Worm (Caenorhabditis elegans) whole organism, mixed stage, embryonic: ENCODE measurements around the gene prdx-6.

Source experiments
- M03D4.4 ChIP-seq: sonication (generic microtip); optimal IDR thresholded peaks from 2 replicates; lab custom pipeline; 2017; ENCODE audit warnings: mild to moderate bottlenecking, missing genetic modification characterization, missing compliant biosample characterization
- bed-3 ChIP-seq: fragments of 200-800 bp; sonication (Bioruptor generic); optimal IDR thresholded peaks from 3 replicates; lab custom pipeline; 2018; ENCODE audit warnings: mild to moderate bottlenecking, missing genetic modification characterization, moderate library complexity, missing compliant biosample characterization
- blmp-1 ChIP-seq: fragments of 150-350 bp; optimal IDR thresholded peaks from 2 replicates; lab custom pipeline; 2014; ENCODE audit warnings: missing biosample characterization, missing genetic modification characterization
- ceh-39 ChIP-seq: fragments of 150-350 bp; optimal IDR thresholded peaks from 2 replicates; lab custom pipeline; 2014; ENCODE audit warnings: missing biosample characterization, missing genetic modification characterization
- ceh-43 ChIP-seq: fragments of 200-800 bp; sonication (Bioruptor generic); optimal IDR thresholded peaks from 2 replicates; lab custom pipeline; 2018; ENCODE audit warnings: mild to moderate bottlenecking, missing genetic modification characterization, moderate library complexity, missing compliant biosample characterization
- cnd-1 ChIP-seq: fragments of 200-800 bp; sonication (Bioruptor generic); optimal IDR thresholded peaks from 2 replicates; lab custom pipeline; 2018; ENCODE audit warnings: mild to moderate bottlenecking, missing genetic modification characterization, missing compliant biosample characterization
- drap-1 ChIP-seq: fragments of 200-800 bp; sonication (Bioruptor generic); optimal IDR thresholded peaks from 3 replicates; lab custom pipeline; 2018; ENCODE audit warnings: mild to moderate bottlenecking, missing genetic modification characterization, missing compliant biosample characterization
- elt-1 ChIP-seq: sonication (generic microtip); optimal IDR thresholded peaks from 2 replicates; lab custom pipeline; 2017; ENCODE audit warnings: missing genetic modification characterization, mild to moderate bottlenecking, missing compliant biosample characterization, antibody characterized with exemption, moderate library complexity, borderline replicate concordance; ENCODE audit not compliant: insufficient read depth
- elt-3 ChIP-seq: fragments of 150-350 bp; optimal IDR thresholded peaks from 2 replicates; lab custom pipeline; 2014; ENCODE audit warnings: missing biosample characterization, missing genetic modification characterization
- flh-1 ChIP-seq: fragments of 200-800 bp; sonication (Bioruptor generic); optimal IDR thresholded peaks from 2 replicates; lab custom pipeline; 2018; ENCODE audit warnings: mild to moderate bottlenecking, missing genetic modification characterization, moderate library complexity, missing compliant biosample characterization
- ham-2 ChIP-seq: fragments of 200-800 bp; sonication (Bioruptor generic); optimal IDR thresholded peaks from 2 replicates; lab custom pipeline; 2018; ENCODE audit warnings: mild to moderate bottlenecking, missing genetic modification characterization, missing compliant biosample characterization
- hlh-1 ChIP-seq: fragments of 150-350 bp; optimal IDR thresholded peaks from 2 replicates; lab custom pipeline; 2014; ENCODE audit warnings: missing biosample characterization, missing genetic modification reagents, missing genetic modification characterization
- lin-13 ChIP-seq: fragments of 150-350 bp; optimal IDR thresholded peaks from 2 replicates; lab custom pipeline; 2014; ENCODE audit warnings: missing biosample characterization, missing genetic modification characterization
- lin-32 ChIP-seq: fragments of 200-800 bp; sonication (Bioruptor generic); optimal IDR thresholded peaks from 2 replicates; lab custom pipeline; 2018; ENCODE audit warnings: mild to moderate bottlenecking, missing genetic modification characterization, missing compliant biosample characterization
- lsy-2 ChIP-seq: fragments of 150-350 bp; optimal IDR thresholded peaks from 2 replicates; lab custom pipeline; 2014; ENCODE audit warnings: missing biosample characterization, missing genetic modification characterization
- mab-5 ChIP-seq: fragments of 150-350 bp; optimal IDR thresholded peaks from 2 replicates; lab custom pipeline; 2014; ENCODE audit warnings: missing biosample characterization, missing genetic modification characterization
- mep-1 ChIP-seq: fragments of 150-350 bp; optimal IDR thresholded peaks from 2 replicates; lab custom pipeline; 2017; ENCODE audit warnings: missing biosample characterization, missing genetic modification reagents, missing genetic modification characterization, inconsistent platforms
- mls-2 ChIP-seq: sonication (generic microtip); optimal IDR thresholded peaks from 2 replicates; lab custom pipeline; 2016; ENCODE audit warnings: mild to moderate bottlenecking, missing genetic modification characterization, moderate library complexity, missing compliant biosample characterization
- nhr-12 ChIP-seq: fragments of 150-350 bp; optimal IDR thresholded peaks from 2 replicates; lab custom pipeline; 2014; ENCODE audit warnings: missing biosample characterization, missing genetic modification characterization
- nhr-2 ChIP-seq: fragments of 150-350 bp; optimal IDR thresholded peaks from 2 replicates; lab custom pipeline; 2014; ENCODE audit warnings: missing biosample characterization, missing genetic modification characterization
- nhr-237 ChIP-seq: fragments of 150-350 bp; optimal IDR thresholded peaks from 2 replicates; lab custom pipeline; 2014; ENCODE audit warnings: missing biosample characterization, missing genetic modification characterization
- nhr-28 ChIP-seq: fragments of 150-350 bp; optimal IDR thresholded peaks from 2 replicates; lab custom pipeline; 2014; ENCODE audit warnings: missing biosample characterization, missing genetic modification characterization
- nhr-76 ChIP-seq: sonication (generic microtip); optimal IDR thresholded peaks from 2 replicates; lab custom pipeline; 2017; ENCODE audit warnings: missing biosample characterization, missing genetic modification characterization
- pha-4 ChIP-seq: fragments of 150-350 bp; optimal IDR thresholded peaks from 2 replicates; lab custom pipeline; 2018; ENCODE audit warnings: missing biosample characterization, missing genetic modification reagents, missing genetic modification characterization
- sem-2 ChIP-seq: fragments of 200-800 bp; sonication (Bioruptor generic); optimal IDR thresholded peaks from 2 replicates; lab custom pipeline; 2018; ENCODE audit warnings: mild to moderate bottlenecking, missing genetic modification characterization, missing compliant biosample characterization
- snpc-4 ChIP-seq: fragments of 150-350 bp; optimal IDR thresholded peaks from 2 replicates; lab custom pipeline; 2014; ENCODE audit warnings: missing biosample characterization, missing genetic modification characterization
- sptf-1 ChIP-seq: sonication (generic microtip); optimal IDR thresholded peaks from 2 replicates; lab custom pipeline; 2017; ENCODE audit warnings: mild to moderate bottlenecking, missing genetic modification characterization, moderate library complexity, missing compliant biosample characterization
- tbx-8 ChIP-seq: fragments of 200-800 bp; sonication (Bioruptor generic); optimal IDR thresholded peaks from 2 replicates; lab custom pipeline; 2018; ENCODE audit warnings: mild to moderate bottlenecking, missing genetic modification characterization, moderate library complexity, missing compliant biosample characterization
- unc-120 ChIP-seq: sonication (generic microtip); optimal IDR thresholded peaks from 2 replicates; lab custom pipeline; 2017; ENCODE audit warnings: missing genetic modification characterization, missing compliant biosample characterization; ENCODE audit not compliant: poor library complexity, severe bottlenecking
- unc-39 ChIP-seq: fragments of 150-350 bp; optimal IDR thresholded peaks from 2 replicates; lab custom pipeline; 2014; ENCODE audit warnings: missing biosample characterization, missing genetic modification characterization
- unc-62 ChIP-seq: fragments of 150-350 bp; optimal IDR thresholded peaks from 2 replicates; lab custom pipeline; 2014; ENCODE audit warnings: missing biosample characterization, missing genetic modification reagents, missing genetic modification characterization
- zip-8 ChIP-seq: fragments of 150-350 bp; optimal IDR thresholded peaks from 2 replicates; lab custom pipeline; 2014; ENCODE audit warnings: missing biosample characterization, missing genetic modification characterization
- ztf-11 ChIP-seq: fragments of 150-350 bp; optimal IDR thresholded peaks from 2 replicates; lab custom pipeline; 2014; ENCODE audit warnings: missing biosample characterization, missing genetic modification characterization

Gene prdx-6

DNA sequence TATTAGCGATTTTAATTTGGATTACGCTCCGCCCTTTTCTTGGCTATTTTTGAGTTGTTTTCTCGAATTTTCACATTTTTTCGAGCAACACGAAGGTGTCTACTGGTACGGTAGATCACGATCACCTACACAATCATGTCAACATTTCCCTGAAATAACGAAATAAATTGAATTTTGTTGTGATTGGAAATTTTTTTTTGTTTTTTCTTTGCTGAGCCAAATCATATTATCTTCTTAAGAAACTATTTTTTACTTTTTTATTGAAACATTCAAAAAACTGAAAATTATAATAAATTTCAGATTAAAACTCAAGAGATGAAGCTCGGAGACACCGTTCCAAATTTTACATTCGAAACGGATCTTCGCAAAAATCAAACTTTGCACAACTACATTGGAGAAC is at the start of gene prdx-6:
prdx-6 (plus strand) TSS at position 301 of the 400 bp plus-strand sequence.
- TF ChIP-seq sem-2 (GFP tag; lab: Kevin White, UChicago) (no peak), M03D4.4 (tag; lab: Kevin White, UChicago) (no peak), tbx-8 (GFP tag; lab: Kevin White, UChicago) (no peak), blmp-1 (tag; lab: Kevin White, UChicago) (no peak), hlh-1 (tag; lab: Kevin White, UChicago) (no peak), elt-3 (tag; lab: Kevin White, UChicago) (no peak), mls-2 (no peak), elt-1 (tag; lab: Kevin White, UChicago) (no peak), lin-32 (GFP tag; lab: Kevin White, UChicago) (no peak)
- TF ChIP-seq, all 35 proteins: peak for 0

DNA sequence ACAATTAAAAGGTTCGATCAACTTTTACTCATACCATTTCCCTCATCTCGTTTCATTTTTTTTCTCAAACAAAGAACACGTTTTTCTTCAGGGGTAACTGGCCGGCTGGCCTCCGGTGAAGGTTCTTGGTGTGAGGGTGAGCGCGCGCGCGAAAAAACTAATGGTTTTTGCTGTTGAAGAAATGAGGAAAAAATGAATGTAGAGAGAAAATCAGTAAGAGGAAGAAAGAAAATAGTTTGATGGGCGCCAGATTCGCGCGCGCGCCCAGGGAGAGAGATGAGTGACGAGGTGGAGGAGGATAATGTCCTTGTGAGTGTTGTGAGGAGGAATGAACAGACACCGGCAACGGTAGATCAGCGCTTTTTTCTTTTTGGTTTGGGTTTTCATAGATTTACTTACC is 47.3 kb upstream of the prdx-6 start:
- TF ChIP-seq pha-4 (tag; lab: Kevin White, UChicago), result no peak
- TF ChIP-seq unc-62 (GFP tag; lab: Kevin White, UChicago), result no peak
- no peak for TF ChIP-seq nhr-12 (tag; lab: Kevin White, UChicago)
- TF ChIP-seq nhr-237 (tag; lab: Kevin White, UChicago), result no peak
- no peak for TF ChIP-seq ham-2
- no peak for TF ChIP-seq bed-3
- no peak for TF ChIP-seq mep-1
- TF ChIP-seq unc-39 (tag; lab: Kevin White, UChicago), result no peak
- no peak for TF ChIP-seq lsy-2 (tag; lab: Kevin White, UChicago)
- no peak for TF ChIP-seq ceh-43 (GFP tag; lab: Kevin White, UChicago)
- TF ChIP-seq elt-1 (tag; lab: Kevin White, UChicago), result no peak
- no peak for TF ChIP-seq mab-5 (tag; lab: Kevin White, UChicago)
- no peak for TF ChIP-seq elt-3 (tag; lab: Kevin White, UChicago)
- TF ChIP-seq hlh-1 (tag; lab: Kevin White, UChicago), result no peak
- TF ChIP-seq flh-1, result no peak
- no peak for TF ChIP-seq lin-13 (tag; lab: Kevin White, UChicago)

DNA sequence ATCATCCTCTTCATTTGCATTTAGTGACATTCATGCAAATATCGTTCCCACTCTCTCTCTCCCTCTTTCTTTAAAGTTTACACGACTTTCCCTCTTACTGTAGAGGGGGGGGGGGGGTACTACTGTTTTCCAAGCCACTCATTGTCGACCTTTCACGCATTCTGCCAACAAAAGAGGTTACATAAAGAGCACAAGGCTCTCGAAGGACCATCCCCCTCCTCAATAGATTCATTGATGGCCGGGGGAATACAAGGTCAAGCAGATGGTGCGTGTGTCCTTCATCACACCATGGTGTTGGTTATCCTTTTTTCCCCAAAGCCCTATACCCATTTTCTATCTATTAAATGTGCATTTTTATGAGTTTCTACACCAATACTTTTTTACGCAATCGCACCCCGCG is 45.4 kb upstream of the prdx-6 start:
- TF ChIP-seq blmp-1 (tag; lab: Kevin White, UChicago), result no peak
- no peak for TF ChIP-seq mep-1
- TF ChIP-seq nhr-12 (tag; lab: Kevin White, UChicago), result no peak
- TF ChIP-seq unc-39 (tag; lab: Kevin White, UChicago), result no peak
- TF ChIP-seq ztf-11 (tag; lab: Kevin White, UChicago), result no peak
- TF ChIP-seq sem-2 (GFP tag; lab: Kevin White, UChicago), result no peak
- no peak for TF ChIP-seq ceh-43 (GFP tag; lab: Kevin White, UChicago)
- no peak for TF ChIP-seq pha-4 (tag; lab: Kevin White, UChicago)
- TF ChIP-seq cnd-1 (tag; lab: Kevin White, UChicago), result peak; percentile 63
- no peak for TF ChIP-seq flh-1
- TF ChIP-seq nhr-76 (tag; lab: Kevin White, UChicago), result no peak
- TF ChIP-seq zip-8, result no peak
- peak; percentile 87 for TF ChIP-seq nhr-2 (tag; lab: Kevin White, UChicago)
- no peak for TF ChIP-seq M03D4.4 (tag; lab: Kevin White, UChicago)
- no peak for TF ChIP-seq bed-3
- no peak for TF ChIP-seq sptf-1 (tag; lab: Kevin White, UChicago)
- no peak for TF ChIP-seq drap-1 (GFP tag; lab: Kevin White, UChicago)
- no peak for TF ChIP-seq lin-32 (GFP tag; lab: Kevin White, UChicago)
- TF ChIP-seq mls-2, result peak; percentile 37
- TF ChIP-seq mab-5 (tag; lab: Kevin White, UChicago), result no peak
- TF ChIP-seq ham-2, result peak; percentile 18
- no peak for TF ChIP-seq ceh-39 (tag; lab: Kevin White, UChicago)
- no peak for TF ChIP-seq unc-120 (tag; lab: Kevin White, UChicago)
- TF ChIP-seq nhr-28 (tag; lab: Kevin White, UChicago), result no peak
- no peak for TF ChIP-seq snpc-4 (tag; lab: Kevin White, UChicago)
- no peak for TF ChIP-seq tbx-8 (GFP tag; lab: Kevin White, UChicago)

DNA sequence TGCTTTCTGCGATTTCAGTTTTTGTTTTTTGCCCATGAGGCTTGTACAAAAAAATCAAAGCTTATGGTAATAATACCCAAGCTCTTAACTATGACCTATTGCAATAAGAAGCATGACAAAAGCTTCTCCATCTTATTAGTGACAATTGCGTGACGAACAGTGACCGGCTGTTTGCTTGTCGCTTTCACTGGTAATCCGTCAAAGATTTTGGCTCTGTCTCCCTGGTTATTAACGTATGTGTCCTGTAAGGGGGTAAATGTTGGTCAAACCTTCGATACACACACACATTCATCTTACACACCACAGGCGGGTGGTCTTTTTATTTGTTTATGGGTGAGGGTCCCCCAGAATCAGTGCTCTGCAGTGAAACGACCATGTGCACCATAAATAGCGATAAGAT is 44.2 kb upstream of the prdx-6 start:
- no peak for TF ChIP-seq ham-2
- peak; percentile 64 for TF ChIP-seq unc-62 (GFP tag; lab: Kevin White, UChicago)
- no peak for TF ChIP-seq ceh-39 (tag; lab: Kevin White, UChicago)
- peak; percentile 19 for TF ChIP-seq mls-2
- TF ChIP-seq blmp-1 (tag; lab: Kevin White, UChicago), result no peak
- TF ChIP-seq sem-2 (GFP tag; lab: Kevin White, UChicago), result no peak
- no peak for TF ChIP-seq lin-32 (GFP tag; lab: Kevin White, UChicago)
- peak; percentile 77 for TF ChIP-seq nhr-2 (tag; lab: Kevin White, UChicago)
- TF ChIP-seq pha-4 (tag; lab: Kevin White, UChicago), result peak; percentile 4
- no peak for TF ChIP-seq snpc-4 (tag; lab: Kevin White, UChicago)
- TF ChIP-seq mep-1, result no peak
